Worm (Caenorhabditis elegans): ENCODE results near the gene C50B6.7.

The C50B6.7 gene

ce11 chrV:13372821-13373220 is 48.0 kb upstream of the C50B6.7 start (continued):
- TF ChIP-seq attf-6 (GFP tag; IDR thresholded peaks at IDR 0.05) = no peak
- TF ChIP-seq cebp-1 (GFP tag; IDR thresholded peaks at IDR 0.05) = no peak
- peak; percentile 13 for TF ChIP-seq cebp-1 (tag; optimal IDR thresholded peaks at IDR 0.05)

ce11 chrV:13371336-13371735 is 46.6 kb upstream of the C50B6.7 start:
- no peak for TF ChIP-seq T26A5.8 (tag; optimal IDR thresholded peaks at IDR 0.05)
- peak; percentile 64 for TF ChIP-seq ceh-27 (GFP tag; optimal IDR thresholded peaks at IDR 0.05)
- TF ChIP-seq lin-26 (GFP tag; IDR thresholded peaks at IDR 0.05) = peak; percentile 21; the same call in 1 of the 2 replicates
- TF ChIP-seq cebp-1 (GFP tag; IDR thresholded peaks at IDR 0.05) = no peak
- peak; percentile 81 for TF ChIP-seq cebp-1 (tag; optimal IDR thresholded peaks at IDR 0.05)
- no peak for TF ChIP-seq F55B11.4 (tag; optimal IDR thresholded peaks at IDR 0.05; ENCODE audit: borderline replicate concordance, insufficient read depth)
- TF ChIP-seq ztf-26 (tag; optimal IDR thresholded peaks at IDR 0.05) = peak; percentile 48
- peak; percentile 49 for TF ChIP-seq lin-40 (tag; optimal IDR thresholded peaks at IDR 0.05)

- TF ChIP-seq Y53F4B.3 (GFP tag; IDR thresholded peaks at IDR 0.05) (no peak), Y56A3A.18 (GFP tag; IDR thresholded peaks at IDR 0.05) (0 out of 2 replicates have a peak, but pooled peaks have one; percentile 52)
These were observed 45.5 kb upstream of the C50B6.7 start for ce11 chrV:13370265-13370664.

- TF ChIP-seq ZK185.1 (tag; optimal IDR thresholded peaks at IDR 0.05; ENCODE audit: poor library complexity, severe bottlenecking) = peak; percentile 29
- TF ChIP-seq nhr-80 (tag; optimal IDR thresholded peaks at IDR 0.05) = peak; percentile 87
- TF ChIP-seq ztf-22 (GFP tag; optimal IDR thresholded peaks at IDR 0.05) = no peak
- TF ChIP-seq tlf-1 (GFP tag; optimal IDR thresholded peaks at IDR 0.05) = peak; percentile 19
- 0 out of 2 replicates have a peak, but pooled peaks have one; percentile 25 for TF ChIP-seq C06A6.2 (GFP tag; conservative IDR thresholded peaks at IDR 0.05)
- TF ChIP-seq cebp-2 (GFP tag; IDR thresholded peaks at IDR 0.05) = 0 out of 2 replicates have a peak, but pooled peaks have one; percentile 36
These were observed 44.9 kb upstream of the C50B6.7 start for ce11 chrV:13369663-13370062.

- TF ChIP-seq F49E8.2 (tag; optimal IDR thresholded peaks at IDR 0.05; ENCODE audit: insufficient read depth) (no peak), T07F8.4 (tag; optimal IDR thresholded peaks at IDR 0.05) (no peak), let-526 (GFP tag; IDR thresholded peaks at IDR 0.05) (no peak), mes-4 (tag; optimal IDR thresholded peaks at IDR 0.05) (no peak), dox-1 (GFP tag; IDR thresholded peaks at IDR 0.05) (no peak), Y67H2A.10 (GFP tag; conservative IDR thresholded peaks at IDR 0.05) (no peak)
These were observed 42.2 kb upstream of the C50B6.7 start, which contains the start of gene srx-125 for ce11 chrV:13367024-13367423. srx-125 (plus strand) TSS chrV:13367324.

- TF ChIP-seq tbp1 (GFP tag; optimal IDR thresholded peaks at IDR 0.05) = no peak
- TF ChIP-seq B0035.1 (tag; optimal IDR thresholded peaks at IDR 0.05) = no peak
- no peak for TF ChIP-seq nfya-2 (GFP tag; IDR thresholded peaks at IDR 0.05)
- no peak for TF ChIP-seq snpc-1.1 (tag; optimal IDR thresholded peaks at IDR 0.05; ENCODE audit: insufficient read depth)
- TF ChIP-seq Y67H2A.10 (GFP tag; conservative IDR thresholded peaks at IDR 0.05) = no peak
- no peak for TF ChIP-seq nfyb-1 (GFP tag; IDR thresholded peaks at IDR 0.05)
- TF ChIP-seq tbx-9 (tag; optimal IDR thresholded peaks at IDR 0.05; ENCODE audit: borderline replicate concordance) = no peak
- no peak for TF ChIP-seq bed-1 (GFP tag; IDR thresholded peaks at IDR 0.05)
These were observed 41.7 kb upstream of the C50B6.7 start for ce11 chrV:13366488-13366887.

All from whole organism, young adult.